Worm (Caenorhabditis elegans): ENCODE data around the gene rgs-6.

rgs-6 gene

DNA sequence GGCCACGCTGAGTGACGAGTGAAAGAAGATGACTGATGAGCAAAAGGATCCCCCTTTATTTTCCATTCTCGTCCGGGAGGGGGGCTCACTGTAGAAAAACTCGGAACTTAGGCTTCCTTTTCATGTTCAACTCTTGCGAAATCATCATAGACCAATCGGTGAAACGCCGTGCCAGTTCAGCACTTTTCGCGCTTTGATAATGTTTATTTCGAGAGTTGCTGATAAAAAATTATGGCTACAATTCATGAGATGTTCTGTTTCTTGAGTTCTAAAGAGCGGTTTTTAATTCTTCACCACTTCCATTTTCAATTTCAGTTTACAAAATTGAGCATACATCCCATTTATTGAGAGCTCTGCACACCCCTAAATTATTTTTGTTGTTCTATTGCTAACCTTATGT, 62.7 kb downstream of the rgs-6 start:
- TF ChIP-seq syd-9 (tag; optimal IDR thresholded peaks at IDR 0.05) (no peak), fkh-10 (GFP tag; optimal IDR thresholded peaks at IDR 0.05) (no peak)
